Fruit fly (Drosophila melanogaster): Measurements from ENCODE around the gene CG17028.

DNA sequence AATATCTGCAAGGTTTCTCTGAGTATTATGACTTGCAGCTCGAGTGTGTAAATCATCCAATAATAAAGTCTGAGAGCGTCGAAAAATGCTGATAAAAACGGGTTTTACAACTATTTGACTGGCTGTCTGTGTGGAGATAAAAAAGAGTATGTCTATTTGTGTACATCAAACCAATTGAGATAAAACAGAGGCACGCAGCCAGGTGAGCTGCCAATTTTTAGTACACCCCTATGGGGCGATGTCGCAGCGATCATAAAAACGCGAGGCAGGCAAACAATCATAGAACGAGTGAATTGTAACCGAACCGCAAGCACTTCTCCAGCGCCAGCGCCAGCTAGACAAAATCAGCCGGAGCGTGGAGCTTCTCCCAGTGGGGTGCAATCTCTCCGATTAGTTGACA, 1.6 kb downstream of the CG17028 start, which contains the start of gene CG17027:
- TF ChIP-seq EcR (GFP tag; optimal IDR thresholded peaks at IDR 0.05) (no peak), usp (GFP tag; optimal IDR thresholded peaks at IDR 0.05) (no peak), psq (optimal IDR thresholded peaks at IDR 0.05) (no peak)

Data from whole organism.